Worm (Caenorhabditis elegans) whole organism, L4 larva: ENCODE data around the gene C32C4.3.

Source experiments
- F10B5.3 ChIP-seq: sonication (generic microtip); optimal IDR thresholded peaks from 2 replicates; lab custom pipeline; 2016; ENCODE audit warnings: mild to moderate bottlenecking, missing genetic modification characterization, missing compliant biosample characterization
- F37D6.2 ChIP-seq: sonication (generic microtip); optimal IDR thresholded peaks from 2 replicates; lab custom pipeline; 2016; ENCODE audit warnings: mild to moderate bottlenecking, missing genetic modification characterization, missing compliant biosample characterization
- F44E2.7 ChIP-seq: fragments of 200-800 bp; sonication (Bioruptor generic); IDR thresholded peaks from 2 replicates; pipeline ENCODE4 v2.1.2; 2022; ENCODE audit warnings: missing genetic modification characterization, missing compliant biosample characterization
- R02D3.7 ChIP-seq: fragments of 150-350 bp; sonication (generic microtip); optimal IDR thresholded peaks from 3 replicates; lab custom pipeline; 2014; ENCODE audit warnings: missing biosample characterization, missing genetic modification characterization
- Y5F2A.4 ChIP-seq: fragments of 200-800 bp; sonication (Bioruptor generic); optimal IDR thresholded peaks from 2 replicates; lab custom pipeline; 2018; ENCODE audit warnings: mild to moderate bottlenecking, missing genetic modification characterization, missing compliant biosample characterization
- ZK337.2 ChIP-seq: fragments of 200-800 bp; sonication (Bioruptor generic); IDR thresholded peaks from 2 replicates; pipeline ENCODE4 v1.3.6; 2022; ENCODE audit warnings: missing genetic modification reagents, missing genetic modification characterization, missing compliant biosample characterization
- ama-1 ChIP-seq: fragments of 150-350 bp; optimal IDR thresholded peaks from 2 replicates; lab custom pipeline; 2014; ENCODE audit warnings: inconsistent platforms, mixed read lengths
- attf-4 ChIP-seq: sonication (generic microtip); optimal IDR thresholded peaks from 3 replicates; lab custom pipeline; 2017; ENCODE audit warnings: missing biosample characterization, missing genetic modification characterization
- ceh-28 ChIP-seq: fragments of 150-350 bp; optimal IDR thresholded peaks from 2 replicates; lab custom pipeline; 2014; ENCODE audit warnings: missing biosample characterization, missing genetic modification reagents, missing genetic modification characterization
- ceh-44 ChIP-seq: fragments of 200-800 bp; sonication (Bioruptor generic); IDR thresholded peaks from 2 replicates; pipeline ENCODE4 v1.3.6; 2022; ENCODE audit warnings: missing genetic modification reagents, missing genetic modification characterization, missing compliant biosample characterization
- ceh-62 ChIP-seq: sonication (generic microtip); optimal IDR thresholded peaks from 2 replicates; lab custom pipeline; 2017; ENCODE audit warnings: missing biosample characterization, missing genetic modification characterization
- ceh-82 ChIP-seq: sonication (generic microtip); optimal IDR thresholded peaks from 2 replicates; lab custom pipeline; 2017; ENCODE audit warnings: missing biosample characterization, missing genetic modification characterization
- ces-1 ChIP-seq: fragments of 150-350 bp; sonication (generic microtip); optimal IDR thresholded peaks from 4 replicates; lab custom pipeline; 2014; ENCODE audit warnings: missing biosample characterization, missing genetic modification reagents, missing genetic modification characterization
- ctbp-1 ChIP-seq: fragments of 200-800 bp; sonication (Bioruptor generic); IDR thresholded peaks from 2 replicates; pipeline ENCODE4 v1.3.6; 2022; ENCODE audit warnings: missing genetic modification reagents, missing genetic modification characterization, missing compliant biosample characterization
- daf-12 ChIP-seq: fragments of 150-350 bp; optimal IDR thresholded peaks from 2 replicates; lab custom pipeline; 2014; ENCODE audit warnings: missing biosample characterization, missing genetic modification reagents, missing genetic modification characterization
- daf-16 ChIP-seq, 3 experiments: sonication (generic microtip); optimal IDR thresholded peaks; 2 replicates each; lab custom pipeline; 2016 to 2017; ENCODE audit warnings: missing genetic modification characterization in 3 of 3, missing genetic modification reagents in 3 of 3, mild to moderate bottlenecking in 2 of 3, missing compliant biosample characterization in 2 of 3, missing biosample characterization in 1 of 3, moderate library complexity in 1 of 3
- daf-8 ChIP-seq: fragments of 200-800 bp; sonication (Bioruptor generic); IDR thresholded peaks from 2 replicates; pipeline ENCODE4 v1.3.6; 2022; ENCODE audit warnings: missing genetic modification characterization, missing compliant biosample characterization
- dmd-8 ChIP-seq: fragments of 200-800 bp; sonication (Bioruptor generic); IDR thresholded peaks from 2 replicates; pipeline ENCODE4 v1.3.6; 2022; ENCODE audit warnings: missing genetic modification characterization, missing compliant biosample characterization
- dpl-1 ChIP-seq: fragments of 150-350 bp; optimal IDR thresholded peaks from 2 replicates; lab custom pipeline; 2014; ENCODE audit warnings: missing biosample characterization, missing genetic modification reagents, missing genetic modification characterization
- fkh-10 ChIP-seq: fragments of 150-350 bp; optimal IDR thresholded peaks from 2 replicates; lab custom pipeline; 2014; ENCODE audit warnings: missing biosample characterization, missing genetic modification reagents, missing genetic modification characterization
- hmg-1.1 ChIP-seq: fragments of 200-800 bp; sonication (Bioruptor generic); IDR thresholded peaks from 2 replicates; pipeline ENCODE4 v1.3.6; 2022; ENCODE audit warnings: missing genetic modification reagents, missing genetic modification characterization, missing compliant biosample characterization
- lin-1 ChIP-seq: fragments of 200-800 bp; sonication (Bioruptor generic); IDR thresholded peaks from 2 replicates; pipeline ENCODE4 v1.3.6; 2022; ENCODE audit warnings: missing genetic modification reagents, missing genetic modification characterization, missing compliant biosample characterization
- lin-29 ChIP-seq: fragments of 200-800 bp; sonication (Bioruptor generic); IDR thresholded peaks from 2 replicates; pipeline ENCODE4 v1.3.6; 2022; ENCODE audit warnings: missing genetic modification reagents, missing genetic modification characterization, missing compliant biosample characterization
- lin-38 ChIP-seq: fragments of 200-800 bp; sonication (Bioruptor generic); IDR thresholded peaks from 2 replicates; pipeline ENCODE4 v1.3.6; 2022; ENCODE audit warnings: missing genetic modification reagents, missing genetic modification characterization, missing compliant biosample characterization
- lsy-2 ChIP-seq, 2 experiments: fragments of 150-350 bp in 1 of 2; sonication (generic microtip) in 1 of 2; optimal IDR thresholded peaks; 2 replicates each; lab custom pipeline; 2014 to 2017; ENCODE audit warnings: missing biosample characterization in 2 of 2, missing genetic modification characterization in 2 of 2
- madf-5 ChIP-seq, 2 experiments: fragments of 200-800 bp; sonication (Bioruptor generic); IDR thresholded peaks; 2 replicates each; pipeline ENCODE4 v1.3.6; 2022; ENCODE audit warnings: missing compliant biosample characterization in 2 of 2, missing genetic modification characterization in 2 of 2
- madf-9 ChIP-seq: fragments of 200-800 bp; sonication (Bioruptor generic); conservative IDR thresholded peaks from 2 replicates; pipeline ENCODE4 v1.3.6; 2022; ENCODE audit warnings: missing genetic modification reagents, missing genetic modification characterization, missing compliant biosample characterization
- mep-1 ChIP-seq: fragments of 150-350 bp; sonication (generic microtip); optimal IDR thresholded peaks from 3 replicates; lab custom pipeline; 2014; ENCODE audit warnings: missing biosample characterization, missing genetic modification characterization
- mxl-2 ChIP-seq: fragments of 200-800 bp; sonication (Bioruptor generic); conservative IDR thresholded peaks from 2 replicates; pipeline ENCODE4 v1.3.6; 2022; ENCODE audit warnings: missing genetic modification reagents, missing genetic modification characterization, missing compliant biosample characterization
- nhr-10 ChIP-seq: fragments of 150-350 bp; optimal IDR thresholded peaks from 2 replicates; lab custom pipeline; 2014; ENCODE audit warnings: missing biosample characterization, missing genetic modification characterization
- nhr-102 ChIP-seq: sonication (generic microtip); optimal IDR thresholded peaks from 2 replicates; lab custom pipeline; 2016; ENCODE audit warnings: mild to moderate bottlenecking, missing genetic modification characterization, moderate library complexity, missing compliant biosample characterization
- nhr-237 ChIP-seq: sonication (generic microtip); optimal IDR thresholded peaks from 2 replicates; lab custom pipeline; 2017; ENCODE audit warnings: missing biosample characterization, missing genetic modification characterization
- nhr-41 ChIP-seq: fragments of 200-800 bp; sonication (Bioruptor generic); IDR thresholded peaks from 2 replicates; pipeline ENCODE4 v1.3.6; 2022; ENCODE audit warnings: missing genetic modification reagents, missing genetic modification characterization, missing compliant biosample characterization
- nhr-42 ChIP-seq: fragments of 200-800 bp; sonication (Bioruptor generic); IDR thresholded peaks from 2 replicates; pipeline ENCODE4 v1.3.6; 2022; ENCODE audit warnings: missing genetic modification characterization, missing compliant biosample characterization
- rbr-2 ChIP-seq: sonication (generic microtip); optimal IDR thresholded peaks from 2 replicates; lab custom pipeline; 2016; ENCODE audit warnings: missing genotype, missing genetic modification characterization, missing compliant biosample characterization
- snpc-4 ChIP-seq: fragments of 150-350 bp; optimal IDR thresholded peaks from 2 replicates; lab custom pipeline; 2014; ENCODE audit warnings: missing biosample characterization, missing genetic modification characterization
- spr-3 ChIP-seq: fragments of 200-800 bp; sonication (Bioruptor generic); optimal IDR thresholded peaks from 2 replicates; lab custom pipeline; 2018; ENCODE audit warnings: mild to moderate bottlenecking, missing genetic modification characterization, missing compliant biosample characterization
- unc-130 ChIP-seq: sonication (generic microtip); optimal IDR thresholded peaks from 2 replicates; lab custom pipeline; 2016; ENCODE audit warnings: missing genetic modification reagents, missing genetic modification characterization, missing compliant biosample characterization
- unc-39 ChIP-seq: sonication (generic microtip); optimal IDR thresholded peaks from 2 replicates; lab custom pipeline; 2017; ENCODE audit warnings: missing biosample characterization, missing genetic modification characterization
- unc-62 ChIP-seq, 3 experiments: fragments of 150-350 bp in 1 of 3; sonication (generic microtip); optimal IDR thresholded peaks in 2 of 3; peaks in 1 of 3; 1 replicate in 1 of 3; 2 replicates in 2 of 3; lab custom pipeline; 2014 to 2017; ENCODE audit warnings: missing biosample characterization in 3 of 3, missing genetic modification characterization in 3 of 3, missing genetic modification reagents in 3 of 3, missing genotype in 1 of 3
- vab-7 ChIP-seq: fragments of 200-800 bp; sonication (Bioruptor generic); IDR thresholded peaks from 2 replicates; pipeline ENCODE4 v1.3.6; 2022; ENCODE audit warnings: missing genetic modification reagents, missing genetic modification characterization, missing compliant biosample characterization
- zag-1 ChIP-seq: fragments of 150-350 bp; optimal IDR thresholded peaks from 2 replicates; lab custom pipeline; 2014; ENCODE audit warnings: missing biosample characterization, missing genetic modification characterization
- zip-11 ChIP-seq: fragments of 200-800 bp; sonication (Bioruptor generic); IDR thresholded peaks from 2 replicates; pipeline ENCODE4 v1.3.6; 2022; ENCODE audit warnings: missing genetic modification characterization, missing compliant biosample characterization
- ztf-7 ChIP-seq: fragments of 150-350 bp; optimal IDR thresholded peaks from 2 replicates; lab custom pipeline; 2014; ENCODE audit warnings: missing biosample characterization, missing genetic modification characterization

C32C4.3 gene

ce11 chrV:10691313-10691712 is 44.4 kb upstream of the C32C4.3 start:
- TF ChIP-seq ceh-82 (tag; lab: Kevin White, UChicago) (no peak), mxl-2 (GFP tag; lab: Robert Waterston, UW) (no peak), ztf-7 (tag; lab: Kevin White, UChicago) (no peak), ceh-62 (tag; lab: Kevin White, UChicago) (no peak), unc-62 (GFP tag; optimal IDR thresholded peaks at IDR 0.05 in 1 of 2; lab: Kevin White, UChicago) (peak in 1 of 2 experiments; percentile 7), unc-62 (tag; optimal IDR thresholded peaks at IDR 0.05; lab: Kevin White, UChicago) (no peak), madf-9 (GFP tag; lab: Robert Waterston, UW) (no peak)

- TF ChIP-seq nhr-237 (tag; lab: Kevin White, UChicago) (no peak), vab-7 (GFP tag; lab: Robert Waterston, UW) (no peak), F10B5.3 (tag; lab: Kevin White, UChicago) (no peak), ctbp-1 (GFP tag; lab: Robert Waterston, UW) (no peak), lsy-2 (tag; optimal IDR thresholded peaks at IDR 0.05; lab: Kevin White, UChicago) (no peak), daf-12 (no peak), nhr-41 (GFP tag; lab: Robert Waterston, UW) (no peak), ZK337.2 (GFP tag; lab: Robert Waterston, UW) (no peak), mep-1 (no peak), snpc-4 (no peak), lin-29 (GFP tag; lab: Robert Waterston, UW) (no peak), ceh-28 (tag; lab: Kevin White, UChicago) (no peak), F44E2.7 (no peak), spr-3 (GFP tag; lab: Kevin White, UChicago) (no peak), ztf-7 (tag; lab: Kevin White, UChicago) (no peak), daf-8 (no peak), hmg-1.1 (no peak), ama-1 (lab: Kevin White, UChicago) (no peak), F37D6.2 (tag; lab: Kevin White, UChicago) (no peak), rbr-2 (tag; lab: Kevin White, UChicago) (no peak)
Measured at ce11 chrV:10687601-10688000, 40.7 kb upstream of the C32C4.3 start, which contains the start of gene F29F11.20. TSS of gene F29F11.20 (plus strand) at chrV:10687901.

- TF ChIP-seq lin-1 (GFP tag; lab: Robert Waterston, UW) (no peak), fkh-10 (GFP tag; lab: Kevin White, UChicago) (peak; percentile 18), zag-1 (tag; lab: Kevin White, UChicago) (no peak), attf-4 (no peak), Y5F2A.4 (GFP tag; lab: Kevin White, UChicago) (no peak), dpl-1 (no peak), nhr-42 (GFP tag; lab: Robert Waterston, UW) (no peak), nhr-10 (tag; lab: Kevin White, UChicago) (no peak), ces-1 (GFP tag; lab: Kevin White, UChicago) (peak; percentile 23), lin-38 (GFP tag; lab: Robert Waterston, UW) (no peak), unc-39 (no peak)
Measured at ce11 chrV:10684748-10685147, 37.8 kb upstream of the C32C4.3 start.

- TF ChIP-seq unc-130 (no peak), mep-1 (no peak), ceh-44 (GFP tag; lab: Robert Waterston, UW) (no peak), snpc-4 (no peak), daf-16 (GFP tag; optimal IDR thresholded peaks at IDR 0.05; lab: Kevin White, UChicago) (no peak), daf-16 (tag; optimal IDR thresholded peaks at IDR 0.05; lab: Kevin White, UChicago) (no peak), madf-5 (GFP tag; IDR thresholded peaks at IDR 0.05; lab: Robert Waterston, UW) (no peak), dmd-8 (GFP tag; lab: Robert Waterston, UW) (no peak), zip-11 (no peak), ctbp-1 (GFP tag; lab: Robert Waterston, UW) (no peak), nhr-102 (tag; lab: Kevin White, UChicago) (no peak), R02D3.7 (tag; lab: Kevin White, UChicago) (no peak), ztf-7 (tag; lab: Kevin White, UChicago) (no peak)
- TF ChIP-seq, all 104 proteins: peak for 0
Measured at ce11 chrV:10683458-10683857, 36.5 kb upstream of the C32C4.3 start.
